Fruit fly (Drosophila melanogaster) whole organism, pupa: ENCODE results near the gene corn.

Source experiments
- CG12605 ChIP-seq: fragments of 200-800 bp; sonication (Bioruptor generic); IDR thresholded peaks from 2 replicates; pipeline ENCODE4 v1.3.6; 2022; ENCODE audit warnings: missing biosample characterization, missing genetic modification characterization
- CG8159 ChIP-seq: fragments of 200-800 bp; sonication (Bioruptor generic); optimal IDR thresholded peaks from 3 replicates; lab custom pipeline; 2018; ENCODE audit warnings: missing biosample characterization, mild to moderate bottlenecking, missing genetic modification characterization, moderate library complexity
- CG8301 ChIP-seq: fragments of 200-800 bp; sonication (Bioruptor generic); optimal IDR thresholded peaks from 2 replicates; lab custom pipeline; 2018; ENCODE audit warnings: missing biosample characterization, mild to moderate bottlenecking, missing genetic modification characterization
- CG9948 ChIP-seq: fragments of 200-800 bp; sonication (Bioruptor generic); optimal IDR thresholded peaks from 2 replicates; lab custom pipeline; 2018; ENCODE audit warnings: missing biosample characterization, mild to moderate bottlenecking, missing genetic modification characterization, moderate library complexity
- D1 ChIP-seq: fragments of 200-800 bp; sonication (Bioruptor generic); optimal IDR thresholded peaks from 2 replicates; lab custom pipeline; 2018; ENCODE audit warnings: missing biosample characterization, mild to moderate bottlenecking, missing genetic modification characterization, moderate library complexity
- EcR ChIP-seq: fragments of 200-800 bp; sonication (Bioruptor generic); optimal IDR thresholded peaks from 3 replicates; lab custom pipeline; 2019; ENCODE audit warnings: missing biosample characterization, missing genetic modification characterization, mild to moderate bottlenecking, moderate library complexity, missing genetic modification reagents
- Ets98B ChIP-seq: fragments of 200-800 bp; sonication (Bioruptor generic); IDR thresholded peaks from 2 replicates; pipeline ENCODE4 v1.3.6; 2022; ENCODE audit warnings: missing biosample characterization, missing genetic modification characterization
- Pif1B ChIP-seq: fragments of 200-800 bp; sonication (Bioruptor generic); optimal IDR thresholded peaks from 3 replicates; lab custom pipeline; 2016; ENCODE audit warnings: missing biosample characterization, missing genetic modification characterization
- Snoo ChIP-seq: fragments of 200-800 bp; sonication (Bioruptor generic); optimal IDR thresholded peaks from 3 replicates; lab custom pipeline; 2017; ENCODE audit warnings: missing biosample characterization, mild to moderate bottlenecking, missing genetic modification characterization, inconsistent platforms
- rn ChIP-seq: fragments of 200-800 bp; sonication (Bioruptor generic); IDR thresholded peaks from 2 replicates; pipeline ENCODE4 v1.3.6; 2022; ENCODE audit warnings: missing biosample characterization, missing genetic modification characterization

DNA sequence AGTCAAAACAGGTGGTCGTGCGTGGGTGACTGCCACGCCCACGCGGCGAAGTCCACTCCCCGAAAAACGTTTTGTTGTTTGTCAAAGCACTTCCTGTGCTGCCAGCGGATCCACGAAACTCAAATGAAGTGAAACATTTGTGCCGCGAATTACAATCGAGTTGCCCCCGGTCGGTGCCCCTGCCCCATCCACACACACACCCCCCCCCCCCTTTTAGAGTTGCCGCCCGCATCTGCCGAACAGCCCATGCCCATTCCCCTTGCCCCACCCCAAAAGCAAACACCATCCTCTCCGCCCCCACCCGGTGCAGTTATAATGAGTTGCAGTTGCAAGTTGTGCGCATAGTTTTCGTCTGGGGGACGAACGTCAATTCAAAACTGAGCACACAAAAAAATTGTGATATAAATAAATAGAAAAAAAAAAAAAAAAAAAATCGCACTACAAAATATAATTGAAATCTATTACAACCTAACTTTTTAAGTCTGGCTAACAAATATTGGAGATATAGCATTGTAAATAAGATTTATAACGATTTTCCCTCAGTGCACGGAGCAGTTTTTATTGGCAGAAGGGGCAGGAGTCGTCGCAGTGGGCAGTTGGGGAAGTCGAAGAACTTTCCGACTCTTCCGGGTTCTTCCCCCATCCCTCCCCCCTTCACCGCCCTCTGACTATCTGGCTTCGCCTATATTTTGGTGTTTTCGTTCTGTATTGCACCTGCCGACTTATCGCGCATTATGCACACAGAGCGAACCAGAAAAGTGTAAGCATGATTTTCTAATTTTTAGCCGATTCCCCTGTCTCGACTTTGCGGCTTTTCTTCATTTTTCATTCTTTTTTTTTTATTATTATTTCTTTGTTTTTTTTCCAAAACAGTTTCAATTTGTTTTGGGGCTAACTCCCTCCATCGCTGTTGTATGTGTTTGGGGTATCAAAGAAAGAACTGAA lies 5.1 kb downstream of the corn start:
- TF ChIP-seq CG8301 (peak; percentile 63), EcR (GFP tag; lab: Kevin White, UChicago) (no peak), Ets98B (GFP tag; lab: Robert Waterston, UW) (peak; percentile 83), CG8159 (peak; percentile 45), D1 (no peak), CG9948 (tag; lab: Kevin White, UChicago) (peak; percentile 53), Snoo (no peak), CG12605 (GFP tag; lab: Robert Waterston, UW) (peak; percentile 70), Pif1B (GFP tag; lab: Kevin White, UChicago) (peak; percentile 47), rn (GFP tag; lab: Robert Waterston, UW) (peak; percentile 50; the same call in 1 of the 2 replicates)
